Worm (Caenorhabditis elegans): ENCODE data around the gene D1005.10.

D1005.10 gene

ce11 chrX:1502490-1502889 is 16.5 kb upstream of the D1005.10 start, which contains the start of gene F09E10.1:
TSS of gene F09E10.1 (plus strand) at chrX:1502790.
- no peak for TF ChIP-seq zag-1 (tag; optimal IDR thresholded peaks at IDR 0.05)
- TF ChIP-seq ZK546.5 (tag; optimal IDR thresholded peaks at IDR 0.05) = no peak
- TF ChIP-seq lin-39 (tag; optimal IDR thresholded peaks at IDR 0.05) = no peak
- no peak for TF ChIP-seq fos-1 (tag; optimal IDR thresholded peaks at IDR 0.05)
- TF ChIP-seq mdl-1 (tag; optimal IDR thresholded peaks at IDR 0.05) = no peak
- TF ChIP-seq egl-27 (tag; optimal IDR thresholded peaks at IDR 0.05) = no peak
- no peak for TF ChIP-seq ceh-9 (tag; optimal IDR thresholded peaks at IDR 0.05)
- no peak for TF ChIP-seq ztf-4 (tag; optimal IDR thresholded peaks at IDR 0.05)
- no peak for TF ChIP-seq snpc-4 (tag; optimal IDR thresholded peaks at IDR 0.05)

DNA sequence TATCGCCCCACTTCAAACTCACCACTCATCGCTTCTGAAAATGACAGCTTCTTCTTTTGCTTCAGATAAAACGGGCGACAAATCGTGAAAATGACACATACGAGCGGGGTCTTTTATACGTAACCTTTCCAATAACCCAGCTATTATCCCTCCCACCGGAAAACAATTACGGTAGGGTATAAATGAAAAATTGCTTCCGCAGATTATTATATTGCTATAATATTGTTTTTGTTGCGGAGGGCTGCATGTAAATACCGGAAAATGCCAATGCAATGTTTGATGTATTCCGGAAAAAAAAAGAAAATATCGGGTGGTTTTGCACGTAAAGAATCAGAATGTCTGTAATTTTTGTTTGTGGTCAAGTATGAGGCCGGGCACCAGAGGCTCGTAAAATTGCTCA is 15.8 kb upstream of the D1005.10 start, which contains the start of gene F09E10.7:
TSS of gene F09E10.7 (minus strand) at position 101 of the 400 bp plus-strand sequence.
- TF ChIP-seq hmg-11 (tag; optimal IDR thresholded peaks at IDR 0.05) (no peak), ZK546.5 (tag; optimal IDR thresholded peaks at IDR 0.05) (no peak), skn-1 (tag; optimal IDR thresholded peaks at IDR 0.05) (no peak), nhr-67 (tag; optimal IDR thresholded peaks at IDR 0.05) (no peak), elt-3 (tag; optimal IDR thresholded peaks at IDR 0.05) (no peak), elt-2 (tag; optimal IDR thresholded peaks at IDR 0.05) (no peak), tbx-2 (tag; optimal IDR thresholded peaks at IDR 0.05) (no peak), ztf-4 (tag; optimal IDR thresholded peaks at IDR 0.05) (no peak), nhr-12 (tag; optimal IDR thresholded peaks at IDR 0.05) (no peak), pqm-1 (tag; optimal IDR thresholded peaks at IDR 0.05) (no peak), nhr-25 (tag; optimal IDR thresholded peaks at IDR 0.05) (no peak), aly-2 (tag; optimal IDR thresholded peaks at IDR 0.05) (no peak), daf-12 (tag; optimal IDR thresholded peaks at IDR 0.05) (no peak), jun-1 (tag; optimal IDR thresholded peaks at IDR 0.05) (no peak), nhr-11 (tag; optimal IDR thresholded peaks at IDR 0.05) (no peak), fos-1 (tag; optimal IDR thresholded peaks at IDR 0.05) (no peak), ztf-11 (tag; optimal IDR thresholded peaks at IDR 0.05) (no peak), mml-1 (tag; optimal IDR thresholded peaks at IDR 0.05) (no peak)

- TF ChIP-seq ceh-28 (tag; optimal IDR thresholded peaks at IDR 0.05) = no peak
- no peak for TF ChIP-seq ztf-11 (tag; optimal IDR thresholded peaks at IDR 0.05)
- no peak for TF ChIP-seq lin-39 (tag; optimal IDR thresholded peaks at IDR 0.05)
- no peak for TF ChIP-seq elt-1 (tag; optimal IDR thresholded peaks at IDR 0.05)
- no peak for TF ChIP-seq nhr-76 (tag; optimal IDR thresholded peaks at IDR 0.05)
- no peak for TF ChIP-seq ZK546.5 (tag; optimal IDR thresholded peaks at IDR 0.05)
- TF ChIP-seq elt-2 (tag; optimal IDR thresholded peaks at IDR 0.05) = no peak
- TF ChIP-seq unc-39 (tag; optimal IDR thresholded peaks at IDR 0.05) = no peak
- no peak for TF ChIP-seq tbx-2 (tag; optimal IDR thresholded peaks at IDR 0.05)
- TF ChIP-seq aly-2 (tag; optimal IDR thresholded peaks at IDR 0.05) = no peak
- TF ChIP-seq fkh-10 (GFP tag; optimal IDR thresholded peaks at IDR 0.05) = no peak
- no peak for TF ChIP-seq nhr-237 (tag; optimal IDR thresholded peaks at IDR 0.05)
- no peak for TF ChIP-seq egl-5 (tag; optimal IDR thresholded peaks at IDR 0.05)
- TF ChIP-seq nfya-1 (tag; optimal IDR thresholded peaks at IDR 0.05; ENCODE audit: insufficient read depth) = no peak
- TF ChIP-seq nhr-25 (tag; optimal IDR thresholded peaks at IDR 0.05) = no peak
- no peak for TF ChIP-seq ceh-16 (tag; optimal IDR thresholded peaks at IDR 0.05)
- no peak for TF ChIP-seq nhr-11 (tag; optimal IDR thresholded peaks at IDR 0.05)
- TF ChIP-seq nhr-23 (tag; optimal IDR thresholded peaks at IDR 0.05) = no peak
- no peak for TF ChIP-seq nhr-28 (tag; optimal IDR thresholded peaks at IDR 0.05)
Measured at ce11 chrX:1499499-1499898, 13.5 kb upstream of the D1005.10 start.

DNA sequence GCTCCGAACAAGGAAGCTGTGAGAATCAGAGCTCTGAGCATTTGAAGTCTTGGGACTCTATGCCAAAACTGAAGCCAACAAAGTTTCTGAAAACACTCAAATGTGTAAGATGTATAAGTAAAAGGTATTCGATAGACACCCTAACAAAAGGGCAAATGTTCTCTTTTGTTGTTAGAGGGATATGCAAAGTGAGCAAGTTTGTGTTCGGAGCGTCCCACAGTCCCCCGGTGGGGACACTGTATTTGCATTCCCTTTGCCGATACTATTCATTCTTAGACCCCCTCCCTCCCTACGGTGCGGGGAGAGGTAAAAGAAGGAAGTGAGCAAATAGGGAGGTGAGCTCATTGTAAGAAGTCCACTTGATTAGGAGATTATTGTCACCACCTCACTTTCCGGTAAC is 11.6 kb upstream of the D1005.10 start, which contains the start of gene F09E10.6:
TSS of gene F09E10.6 (minus strand) at position 101 of the 400 bp plus-strand sequence.
- no peak for TF ChIP-seq nhr-25 (tag; optimal IDR thresholded peaks at IDR 0.05)
- no peak for TF ChIP-seq mml-1 (tag; optimal IDR thresholded peaks at IDR 0.05)
- TF ChIP-seq nhr-28 (tag; optimal IDR thresholded peaks at IDR 0.05) = no peak
- TF ChIP-seq unc-62 (GFP tag; optimal IDR thresholded peaks at IDR 0.05) = no peak
- no peak for TF ChIP-seq hmg-11 (tag; optimal IDR thresholded peaks at IDR 0.05)
- TF ChIP-seq ztf-11 (tag; optimal IDR thresholded peaks at IDR 0.05) = no peak
- TF ChIP-seq lsy-12 (tag; optimal IDR thresholded peaks at IDR 0.05) = no peak
- TF ChIP-seq ZK546.5 (tag; optimal IDR thresholded peaks at IDR 0.05) = no peak
- no peak for TF ChIP-seq egl-5 (tag; optimal IDR thresholded peaks at IDR 0.05)
- no peak for TF ChIP-seq nhr-77 (tag; optimal IDR thresholded peaks at IDR 0.05)
